Fruit fly (Drosophila melanogaster) whole organism, pupa: ENCODE data around the gene dpr7.

Source experiments
- CG8301 ChIP-seq: fragments of 200-800 bp; sonication (Bioruptor generic); optimal IDR thresholded peaks from 2 replicates; lab custom pipeline; 2018; ENCODE audit warnings: missing biosample characterization, mild to moderate bottlenecking, missing genetic modification characterization
- CG9948 ChIP-seq: fragments of 200-800 bp; sonication (Bioruptor generic); optimal IDR thresholded peaks from 2 replicates; lab custom pipeline; 2018; ENCODE audit warnings: missing biosample characterization, mild to moderate bottlenecking, missing genetic modification characterization, moderate library complexity

dm6 chr4:227648-228047, 25.5 kb downstream of the dpr7 start, which contains the start of the genes CG31999 and yellow-h:
- TF ChIP-seq CG9948 (tag; lab: Kevin White, UChicago) (no peak), CG8301 (tag; lab: Kevin White, UChicago) (no peak)
